Worm (Caenorhabditis elegans) whole organism, early embryonic: Measurements from ENCODE around the gene ZK402.2.

Experiments used
- F13C5.2 ChIP-seq: sonication (generic microtip); optimal IDR thresholded peaks from 2 replicates; lab custom pipeline; 2017; ENCODE audit warnings: mild to moderate bottlenecking, missing genetic modification characterization, inconsistent platforms, missing compliant biosample characterization
- ama-1 ChIP-seq: fragments of 150-350 bp; optimal IDR thresholded peaks from 2 replicates; lab custom pipeline; 2014
- flt-1 ChIP-seq: fragments of 200-800 bp; sonication (Bioruptor generic); IDR thresholded peaks from 2 replicates; pipeline ENCODE4 v1.3.6; 2022; ENCODE audit warnings: missing genetic modification characterization, missing compliant biosample characterization
- pes-1 ChIP-seq: fragments of 200-800 bp; sonication (Bioruptor generic); IDR thresholded peaks from 2 replicates; pipeline ENCODE4 v1.3.6; 2022; ENCODE audit warnings: missing genetic modification reagents, missing genetic modification characterization, missing compliant biosample characterization
- scrt-1 ChIP-seq: fragments of 200-800 bp; sonication (Bioruptor generic); IDR thresholded peaks from 2 replicates; pipeline ENCODE4 v1.3.6; 2022; ENCODE audit warnings: missing genetic modification characterization, missing compliant biosample characterization
- sea-1 ChIP-seq: fragments of 200-800 bp; sonication (Bioruptor generic); conservative IDR thresholded peaks from 2 replicates; pipeline ENCODE4 v1.3.6; 2022; ENCODE audit warnings: missing genetic modification characterization, missing compliant biosample characterization

ce11 chrX:1450352-1450818, 46.8 kb downstream of the ZK402.2 start, which contains the start of gene W05H7.1:
- no peak for TF ChIP-seq ama-1
- TF ChIP-seq F13C5.2 (tag; lab: Kevin White, UChicago) = no peak
- no peak for TF ChIP-seq pes-1 (GFP tag; lab: Robert Waterston, UW)
- no peak for TF ChIP-seq scrt-1 (GFP tag; lab: Robert Waterston, UW)
- TF ChIP-seq flt-1 = no peak
- TF ChIP-seq sea-1 = no peak
